Fruit fly (Drosophila melanogaster) whole organism, embryonic: ENCODE data around the gene CG10301.

Source experiments
- Atf-2 ChIP-seq: fragments of 200-800 bp; sonication (Bioruptor generic); optimal IDR thresholded peaks from 2 replicates; lab custom pipeline; 2016; ENCODE audit warnings: missing biosample characterization, missing genetic modification characterization
- B-H1 ChIP-seq: fragments of 200-800 bp; sonication (Bioruptor generic); IDR thresholded peaks from 3 replicates; pipeline ENCODE4 v1.3.6; 2022; ENCODE audit warnings: missing biosample characterization, missing genetic modification characterization
- Bgb ChIP-seq: fragments of 200-800 bp; sonication (Bioruptor generic); IDR thresholded peaks from 2 replicates; pipeline ENCODE4 v1.3.6; 2022; ENCODE audit warnings: missing biosample characterization, missing genetic modification characterization; ENCODE audit not compliant: partially characterized antibody
- CG10462 ChIP-seq: fragments of 200-800 bp; sonication (Bioruptor generic); optimal IDR thresholded peaks from 2 replicates; lab custom pipeline; 2016; ENCODE audit warnings: missing biosample characterization, missing genetic modification characterization
- CG10565 ChIP-seq: fragments of 200-800 bp; sonication (Bioruptor generic); optimal IDR thresholded peaks from 3 replicates; lab custom pipeline; 2016; ENCODE audit warnings: missing biosample characterization, mild to moderate bottlenecking, missing genetic modification characterization
- CG11504 ChIP-seq: fragments of 200-800 bp; sonication (Bioruptor generic); optimal IDR thresholded peaks from 3 replicates; lab custom pipeline; 2019; ENCODE audit warnings: missing biosample characterization, mild to moderate bottlenecking, missing genetic modification characterization, moderate library complexity
- CG11723 ChIP-seq: fragments of 200-800 bp; sonication (Bioruptor generic); optimal IDR thresholded peaks from 2 replicates; lab custom pipeline; 2017; ENCODE audit warnings: missing biosample characterization, mild to moderate bottlenecking, missing genetic modification characterization
- CG12155 ChIP-seq: fragments of 200-800 bp; sonication (Bioruptor generic); optimal IDR thresholded peaks from 3 replicates; lab custom pipeline; 2016; ENCODE audit warnings: missing biosample characterization, missing genetic modification characterization
- CG12236 ChIP-seq: fragments of 200-800 bp; sonication (Bioruptor generic); optimal IDR thresholded peaks from 2 replicates; lab custom pipeline; 2016; ENCODE audit warnings: missing biosample characterization, missing genetic modification characterization
- CG12744 ChIP-seq: fragments of 200-800 bp; sonication (Bioruptor generic); optimal IDR thresholded peaks from 2 replicates; lab custom pipeline; 2016; ENCODE audit warnings: missing biosample characterization, missing genetic modification characterization
- CG13123 ChIP-seq: fragments of 200-800 bp; sonication (Bioruptor generic); optimal IDR thresholded peaks from 2 replicates; lab custom pipeline; 2016; ENCODE audit warnings: missing biosample characterization, missing genetic modification characterization
- CG14050 ChIP-seq: fragments of 200-800 bp; sonication (Bioruptor generic); IDR thresholded peaks from 3 replicates; pipeline ENCODE4 v1.3.6; 2022; ENCODE audit warnings: missing biosample characterization, missing genetic modification characterization
- CG16813 ChIP-seq: fragments of 200-800 bp; sonication (Bioruptor generic); IDR thresholded peaks from 3 replicates; pipeline ENCODE4 v1.3.6; 2022; ENCODE audit warnings: missing biosample characterization, missing genetic modification characterization; ENCODE audit not compliant: partially characterized antibody
- CG17328 ChIP-seq: fragments of 200-800 bp; sonication (Bioruptor generic); IDR thresholded peaks from 2 replicates; pipeline ENCODE4 v1.3.6; 2022; ENCODE audit warnings: missing biosample characterization, missing genetic modification characterization
- CG3407 ChIP-seq: fragments of 200-800 bp; sonication (Bioruptor generic); optimal IDR thresholded peaks from 2 replicates; lab custom pipeline; 2018; ENCODE audit warnings: missing biosample characterization, mild to moderate bottlenecking, missing genetic modification characterization
- CG6654 ChIP-seq: fragments of 200-800 bp; sonication (Bioruptor generic); optimal IDR thresholded peaks from 2 replicates; lab custom pipeline; 2017; ENCODE audit warnings: missing biosample characterization, mild to moderate bottlenecking, missing genetic modification characterization
- CG6791 ChIP-seq: fragments of 200-800 bp; sonication (Bioruptor generic); IDR thresholded peaks from 3 replicates; pipeline ENCODE4 v1.3.6; 2022; ENCODE audit warnings: missing biosample characterization, missing genetic modification characterization; ENCODE audit not compliant: partially characterized antibody
- CG7745 ChIP-seq: fragments of 200-800 bp; sonication (Bioruptor generic); optimal IDR thresholded peaks from 2 replicates; lab custom pipeline; 2018; ENCODE audit warnings: missing biosample characterization, mild to moderate bottlenecking, missing genetic modification characterization, moderate library complexity
- Chrac-16 ChIP-seq: fragments of 200-800 bp; sonication (Bioruptor generic); optimal IDR thresholded peaks from 3 replicates; lab custom pipeline; 2016; ENCODE audit warnings: missing biosample characterization, missing genetic modification characterization
- D19B ChIP-seq: fragments of 200-800 bp; sonication (Bioruptor generic); optimal IDR thresholded peaks from 2 replicates; lab custom pipeline; 2017; ENCODE audit warnings: missing biosample characterization, mild to moderate bottlenecking, missing genetic modification characterization
- Dll ChIP-seq: fragments of 200-800 bp; sonication (Bioruptor generic); IDR thresholded peaks from 4 replicates; pipeline ENCODE4 v1.3.6; 2022; ENCODE audit warnings: missing biosample characterization, missing genetic modification characterization; ENCODE audit not compliant: partially characterized antibody
- E2f1 ChIP-seq: fragments of 200-800 bp; sonication (Bioruptor generic); IDR thresholded peaks from 2 replicates; pipeline ENCODE4 v1.3.6; 2022; ENCODE audit warnings: missing biosample characterization, missing genetic modification characterization
- Eip74EF ChIP-seq, 2 experiments: fragments of 200-800 bp in 1 of 2; fragments of >200 bp in 1 of 2; sonication (Bioruptor generic) in 1 of 2; optimal IDR thresholded peaks; 2 replicates each; lab custom pipeline; 2017 to 2019; ENCODE audit warnings: missing biosample characterization in 2 of 2, missing genetic modification characterization in 2 of 2, mild to moderate bottlenecking in 1 of 2, moderate library complexity in 1 of 2
- GATAe ChIP-seq: fragments of 200-800 bp; sonication (Bioruptor generic); conservative IDR thresholded peaks from 2 replicates; pipeline ENCODE4 v1.3.6; 2022; ENCODE audit warnings: missing biosample characterization, missing genetic modification characterization
- HHEX ChIP-seq: fragments of 200-800 bp; sonication (Bioruptor generic); optimal IDR thresholded peaks from 3 replicates; lab custom pipeline; 2017; ENCODE audit warnings: missing biosample characterization, mild to moderate bottlenecking, missing genetic modification characterization, missing genetic modification reagents
- Hmr ChIP-seq: fragments of 200-800 bp; sonication (Bioruptor generic); optimal IDR thresholded peaks from 3 replicates; lab custom pipeline; 2017; ENCODE audit warnings: mild to moderate bottlenecking, missing biosample characterization, missing genetic modification reagents, missing genetic modification characterization
- NFAT ChIP-seq: fragments of 200-800 bp; sonication (Bioruptor generic); IDR thresholded peaks from 2 replicates; pipeline ENCODE4 v1.3.6; 2022; ENCODE audit warnings: missing biosample characterization, missing genetic modification characterization
- NK7.1 ChIP-seq: fragments of 200-800 bp; sonication (Bioruptor generic); optimal IDR thresholded peaks from 3 replicates; lab custom pipeline; 2016; ENCODE audit warnings: missing biosample characterization, missing genetic modification characterization
- Neu2 ChIP-seq: fragments of 200-800 bp; sonication (Bioruptor generic); optimal IDR thresholded peaks from 3 replicates; lab custom pipeline; 2016; ENCODE audit warnings: missing biosample characterization, missing genetic modification characterization, borderline replicate concordance
- Nf-YA ChIP-seq: fragments of 200-800 bp; sonication (Bioruptor generic); IDR thresholded peaks from 2 replicates; pipeline ENCODE4 v1.3.6; 2022; ENCODE audit warnings: missing biosample characterization, missing genetic modification characterization
- Oli ChIP-seq: fragments of 200-800 bp; sonication (Bioruptor generic); optimal IDR thresholded peaks from 2 replicates; lab custom pipeline; 2018; ENCODE audit warnings: missing biosample characterization, mild to moderate bottlenecking, missing genetic modification characterization, moderate library complexity
- Pdp1 ChIP-seq, 2 experiments: fragments of 200-800 bp; sonication (Bioruptor generic); optimal IDR thresholded peaks; 3 replicates each; lab custom pipeline; 2016; ENCODE audit warnings: missing biosample characterization in 2 of 2, missing genetic modification characterization in 2 of 2, mild to moderate bottlenecking in 1 of 2, moderate library complexity in 1 of 2
- Scr ChIP-seq: fragments of 200-800 bp; sonication (Bioruptor generic); IDR thresholded peaks from 2 replicates; pipeline ENCODE4 v1.3.6; 2022; ENCODE audit warnings: missing biosample characterization, missing genetic modification characterization; ENCODE audit not compliant: partially characterized antibody
- Vsx1 ChIP-seq: fragments of 200-800 bp; sonication (Bioruptor generic); optimal IDR thresholded peaks from 2 replicates; lab custom pipeline; 2017; ENCODE audit warnings: missing biosample characterization, mild to moderate bottlenecking, missing genetic modification characterization, missing genetic modification reagents
- bbx ChIP-seq: fragments of 200-800 bp; sonication (Bioruptor generic); IDR thresholded peaks from 2 replicates; pipeline ENCODE4 v1.3.6; 2022; ENCODE audit warnings: missing biosample characterization, missing genetic modification characterization; ENCODE audit not compliant: partially characterized antibody
- ci ChIP-seq: fragments of 200-800 bp; sonication (Bioruptor generic); IDR thresholded peaks from 3 replicates; pipeline ENCODE4 v1.3.6; 2022; ENCODE audit warnings: missing biosample characterization, missing genetic modification characterization
- dati ChIP-seq: fragments of 200-800 bp; sonication (Bioruptor generic); IDR thresholded peaks from 2 replicates; pipeline ENCODE4 v1.3.6; 2022; ENCODE audit warnings: missing biosample characterization, missing genetic modification characterization
- fd3F ChIP-seq: fragments of 200-800 bp; sonication (Bioruptor generic); optimal IDR thresholded peaks from 2 replicates; lab custom pipeline; 2018; ENCODE audit warnings: missing biosample characterization, mild to moderate bottlenecking, missing genetic modification characterization, moderate library complexity
- grau ChIP-seq: fragments of 200-800 bp; optimal IDR thresholded peaks from 3 replicates; lab custom pipeline; 2019; ENCODE audit warnings: missing biosample characterization, mild to moderate bottlenecking, missing genetic modification characterization, moderate library complexity
- h ChIP-seq: fragments of >200 bp; optimal IDR thresholded peaks from 2 replicates; lab custom pipeline; 2017
- hbn ChIP-seq: fragments of 200-800 bp; sonication (Bioruptor generic); IDR thresholded peaks from 2 replicates; pipeline ENCODE4 v1.3.6; 2022; ENCODE audit warnings: missing biosample characterization, missing genetic modification characterization; ENCODE audit not compliant: partially characterized antibody
- lilli ChIP-seq: fragments of 200-800 bp; sonication (Bioruptor generic); optimal IDR thresholded peaks from 3 replicates; lab custom pipeline; 2016; ENCODE audit warnings: missing biosample characterization, missing genetic modification characterization
- lola ChIP-seq, 3 experiments: fragments of >200 bp in 2 of 3; fragments of 200-800 bp in 1 of 3; sonication (Bioruptor generic) in 1 of 3; optimal IDR thresholded peaks; 2 replicates each; lab custom pipeline; 2017 to 2019; ENCODE audit warnings: missing biosample characterization in 3 of 3, missing genetic modification characterization in 3 of 3, mild to moderate bottlenecking in 1 of 3, moderate library complexity in 1 of 3
- luna ChIP-seq: fragments of 200-800 bp; sonication (Bioruptor generic); optimal IDR thresholded peaks from 2 replicates; lab custom pipeline; 2016; ENCODE audit warnings: missing biosample characterization, missing genetic modification characterization
- rib ChIP-seq: fragments of 200-800 bp; sonication (Bioruptor generic); IDR thresholded peaks from 2 replicates; pipeline ENCODE4 v1.3.6; 2022; ENCODE audit warnings: missing biosample characterization, missing genetic modification characterization
- salm ChIP-seq: fragments of 200-800 bp; sonication (Bioruptor generic); optimal IDR thresholded peaks from 2 replicates; lab custom pipeline; 2018; ENCODE audit warnings: missing biosample characterization, mild to moderate bottlenecking, missing genetic modification characterization
- sob ChIP-seq: fragments of 200-800 bp; sonication (Bioruptor generic); IDR thresholded peaks from 2 replicates; pipeline ENCODE4 v1.3.6; 2022; ENCODE audit warnings: missing biosample characterization, missing genetic modification characterization
- wdn ChIP-seq: fragments of 200-800 bp; sonication (Bioruptor generic); IDR thresholded peaks from 2 replicates; pipeline ENCODE4 v1.3.6; 2022; ENCODE audit warnings: missing biosample characterization, missing genetic modification characterization

Gene CG10301

DNA sequence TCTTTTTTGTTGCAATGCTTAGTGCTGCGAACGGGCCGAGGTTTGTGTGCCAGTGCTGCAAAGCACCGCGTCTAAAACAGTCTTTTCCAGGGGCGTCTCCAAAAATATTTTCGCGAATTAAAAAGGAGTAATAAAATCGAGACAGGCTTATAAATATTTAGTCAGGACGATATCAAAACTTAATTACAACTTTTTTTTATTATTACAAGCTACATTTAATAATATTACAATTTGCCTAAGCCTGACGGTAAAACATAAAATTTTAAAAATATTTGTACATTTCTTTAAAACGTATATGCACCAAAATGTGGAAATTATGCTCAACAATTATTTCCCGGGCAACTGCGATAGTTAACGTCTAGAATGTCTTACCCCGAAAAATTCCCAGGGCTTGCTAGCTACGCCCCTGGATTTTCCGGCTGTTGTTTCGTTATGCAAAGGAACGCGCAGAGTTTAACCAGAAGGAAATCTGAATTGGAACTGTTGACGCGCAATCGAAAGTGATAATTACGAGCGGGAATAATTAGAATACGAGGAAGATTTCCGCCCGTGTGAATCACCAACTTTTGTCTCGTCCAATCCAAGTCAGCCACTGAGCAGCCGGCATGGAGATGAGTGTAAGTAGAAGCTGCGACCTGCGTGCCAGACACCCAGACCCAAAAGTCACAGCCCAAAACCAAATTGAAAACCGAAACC is 48.1 kb downstream of the CG10301 start, which contains the start of the genes PTPMT1 and Hrd3 (continued):
- TF ChIP-seq Scr (GFP tag; lab: Robert Waterston, UW) (0 out of 2 replicates have a peak, but pooled peaks have one; percentile 26), ci (GFP tag; lab: Robert Waterston, UW) (peak; percentile 94), NFAT (GFP tag; lab: Robert Waterston, UW) (no peak; the same call in none of the 2 replicates), CG11504 (peak; percentile 98), grau (tag; lab: Kevin White, UChicago) (peak; percentile 98), Bgb (GFP tag; lab: Robert Waterston, UW) (no peak), E2f1 (GFP tag; lab: Robert Waterston, UW) (peak; percentile 95), NK7.1 (peak; percentile 95), bbx (peak; percentile 48; the same call in 1 of the 2 replicates), CG7745 (no peak), CG3407 (GFP tag; lab: Kevin White, UChicago) (peak; percentile 97), D19B (GFP tag; lab: Kevin White, UChicago) (peak; percentile 96), lilli (GFP tag; lab: Kevin White, UChicago) (peak; percentile 99), fd3F (GFP tag; lab: Kevin White, UChicago) (peak; percentile 98), Oli (tag; lab: Kevin White, UChicago) (peak; percentile 99), dati (GFP tag; lab: Robert Waterston, UW) (peak; percentile 80), Eip74EF (GFP tag; optimal IDR thresholded peaks at IDR 0.05; lab: Kevin White, UChicago) (peak in 1 of 2 experiments; percentile 98), CG14050 (GFP tag; lab: Robert Waterston, UW) (peak; percentile 93), Neu2 (GFP tag; lab: Kevin White, UChicago) (peak; percentile 87), CG12236 (GFP tag; lab: Kevin White, UChicago) (peak; percentile 94), CG13123 (GFP tag; lab: Kevin White, UChicago) (peak; percentile 96), Vsx1 (GFP tag; lab: Kevin White, UChicago) (peak; percentile 95), lola (GFP tag; optimal IDR thresholded peaks at IDR 0.05; lab: Kevin White, UChicago) (peak in 1 of 3 experiments; percentile 99), CG6791 (no peak), Nf-YA (GFP tag; lab: Robert Waterston, UW) (peak; percentile 83), CG17328 (GFP tag; lab: Robert Waterston, UW) (peak; percentile 94), CG12155 (peak; percentile 97), CG12744 (GFP tag; lab: Kevin White, UChicago) (peak; percentile 97), GATAe (GFP tag; lab: Robert Waterston, UW) (peak; percentile 88), h (lab: Kevin White, UChicago) (no peak), CG10565 (GFP tag; lab: Kevin White, UChicago) (peak; percentile 92), wdn (peak; percentile 89), Hmr (GFP tag; lab: Kevin White, UChicago) (peak; percentile 99), Chrac-16 (GFP tag; lab: Kevin White, UChicago) (peak; percentile 98), Pdp1 (GFP tag; optimal IDR thresholded peaks at IDR 0.05; lab: Kevin White, UChicago) (peak; percentile 99), CG11723 (GFP tag; lab: Kevin White, UChicago) (peak; percentile 98), B-H1 (GFP tag; lab: Robert Waterston, UW) (peak; percentile 92), CG10462 (GFP tag; lab: Kevin White, UChicago) (peak; percentile 98), salm (tag; lab: Kevin White, UChicago) (peak; percentile 95), hbn (GFP tag; lab: Robert Waterston, UW) (no peak), Dll (GFP tag; lab: Robert Waterston, UW) (0 out of 4 replicates have a peak, but pooled peaks have one; percentile 32), CG16813 (GFP tag; lab: Robert Waterston, UW) (peak; percentile 53; the same call in 2 of the 3 replicates), Atf-2 (GFP tag; lab: Kevin White, UChicago) (peak; percentile 97), rib (peak; percentile 91; the same call in 1 of the 2 replicates), sob (GFP tag; lab: Robert Waterston, UW) (peak; percentile 96), HHEX (peak; percentile 99), luna (peak; percentile 82), CG6654 (peak; percentile 93)
